Worm (Caenorhabditis elegans): ENCODE data around the gene T02H6.1.

T02H6.1 gene

DNA sequence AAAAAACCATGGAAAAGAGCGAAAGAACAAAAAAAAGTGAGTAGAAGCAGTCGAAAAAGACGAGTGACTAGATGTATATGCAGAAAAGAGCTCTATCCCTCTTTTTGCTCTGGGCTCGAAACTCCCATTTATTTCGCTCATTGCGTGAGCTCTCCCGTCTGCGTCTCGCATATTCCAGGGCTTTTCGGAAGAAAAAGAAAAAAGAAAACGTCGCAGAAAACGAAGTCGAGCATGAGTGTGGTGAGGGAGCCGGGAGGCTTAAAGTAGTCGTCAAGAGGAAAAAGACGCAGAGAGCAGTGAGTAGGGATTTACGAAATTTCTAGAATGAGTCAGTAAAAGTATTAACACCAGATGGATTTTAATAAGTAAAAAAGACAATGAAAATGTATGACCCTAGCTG, 50.6 kb downstream of the T02H6.1 start:
- TF ChIP-seq ref-1 (GFP tag; conservative IDR thresholded peaks at IDR 0.05) (no peak), flt-1 (GFP tag; IDR thresholded peaks at IDR 0.05) (no peak), cog-1 (tag; optimal IDR thresholded peaks at IDR 0.05) (no peak), med-1 (GFP tag; optimal IDR thresholded peaks at IDR 0.05; ENCODE audit: insufficient read depth) (no peak), ztf-23 (GFP tag; IDR thresholded peaks at IDR 0.05) (no peak), tab-1 (GFP tag; IDR thresholded peaks at IDR 0.05) (no peak), ztf-29 (GFP tag; IDR thresholded peaks at IDR 0.05) (no peak), T22C8.4 (GFP tag; IDR thresholded peaks at IDR 0.05) (no peak), klf-2 (GFP tag; conservative IDR thresholded peaks at IDR 0.05) (no peak)

DNA sequence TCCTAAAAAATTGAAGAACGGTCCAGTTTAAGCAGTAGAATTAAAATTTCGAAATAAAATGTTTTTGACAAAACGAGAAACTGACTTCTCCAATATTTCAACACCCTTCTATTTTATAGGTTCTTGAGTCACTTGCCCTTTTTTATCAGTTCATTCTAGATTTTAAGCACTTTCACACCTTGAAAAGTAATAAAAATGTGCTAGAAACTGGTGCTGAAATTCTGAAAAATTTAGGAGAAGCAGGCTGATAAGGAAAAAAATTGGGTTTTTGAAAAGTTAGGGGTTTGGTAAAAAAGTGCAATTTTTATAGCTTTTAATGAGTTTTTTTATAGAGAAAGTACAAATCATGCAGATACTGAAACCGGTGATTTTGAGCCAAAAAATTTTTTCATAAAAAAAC, 51.1 kb downstream of the T02H6.1 start:
- no peak for TF ChIP-seq T22C8.4 (GFP tag; IDR thresholded peaks at IDR 0.05)
- TF ChIP-seq ztf-23 (GFP tag; IDR thresholded peaks at IDR 0.05), result no peak
- TF ChIP-seq klf-2 (GFP tag; conservative IDR thresholded peaks at IDR 0.05), result no peak
- TF ChIP-seq tab-1 (GFP tag; IDR thresholded peaks at IDR 0.05), result no peak
- TF ChIP-seq med-1 (GFP tag; optimal IDR thresholded peaks at IDR 0.05; ENCODE audit: insufficient read depth), result no peak
- no peak for TF ChIP-seq ref-1 (GFP tag; conservative IDR thresholded peaks at IDR 0.05)
- TF ChIP-seq flt-1 (GFP tag; IDR thresholded peaks at IDR 0.05), result no peak
- no peak for TF ChIP-seq ztf-29 (GFP tag; IDR thresholded peaks at IDR 0.05)
- no peak for TF ChIP-seq cog-1 (tag; optimal IDR thresholded peaks at IDR 0.05)

DNA sequence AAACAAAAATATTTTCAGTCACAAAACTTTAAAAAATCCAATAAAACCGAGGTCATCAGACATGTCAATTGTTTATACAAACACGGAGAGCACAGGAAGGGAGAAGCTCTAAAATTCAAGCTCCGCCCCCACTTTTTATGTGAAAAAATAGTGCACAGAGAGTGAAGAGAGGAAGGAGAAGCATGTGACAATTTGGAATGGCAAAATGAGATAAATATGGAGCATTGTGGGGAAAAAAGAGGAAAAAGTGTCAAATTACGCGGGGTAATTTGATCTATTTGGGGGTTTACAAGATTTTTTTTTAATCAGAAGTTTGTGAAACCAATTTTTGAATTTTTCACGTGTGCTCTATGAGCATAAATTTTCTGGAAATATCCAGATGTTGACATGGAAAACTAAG, 53.8 kb downstream of the T02H6.1 start:
- TF ChIP-seq cog-1 (tag; optimal IDR thresholded peaks at IDR 0.05), result no peak
- TF ChIP-seq klf-2 (GFP tag; conservative IDR thresholded peaks at IDR 0.05), result no peak
- no peak for TF ChIP-seq ztf-23 (GFP tag; IDR thresholded peaks at IDR 0.05)
- no peak for TF ChIP-seq flt-1 (GFP tag; IDR thresholded peaks at IDR 0.05)
- TF ChIP-seq tab-1 (GFP tag; IDR thresholded peaks at IDR 0.05), result no peak
- TF ChIP-seq T22C8.4 (GFP tag; IDR thresholded peaks at IDR 0.05), result no peak
- no peak for TF ChIP-seq ref-1 (GFP tag; conservative IDR thresholded peaks at IDR 0.05)
- TF ChIP-seq ztf-29 (GFP tag; IDR thresholded peaks at IDR 0.05), result no peak
- no peak for TF ChIP-seq med-1 (GFP tag; optimal IDR thresholded peaks at IDR 0.05; ENCODE audit: insufficient read depth)

DNA sequence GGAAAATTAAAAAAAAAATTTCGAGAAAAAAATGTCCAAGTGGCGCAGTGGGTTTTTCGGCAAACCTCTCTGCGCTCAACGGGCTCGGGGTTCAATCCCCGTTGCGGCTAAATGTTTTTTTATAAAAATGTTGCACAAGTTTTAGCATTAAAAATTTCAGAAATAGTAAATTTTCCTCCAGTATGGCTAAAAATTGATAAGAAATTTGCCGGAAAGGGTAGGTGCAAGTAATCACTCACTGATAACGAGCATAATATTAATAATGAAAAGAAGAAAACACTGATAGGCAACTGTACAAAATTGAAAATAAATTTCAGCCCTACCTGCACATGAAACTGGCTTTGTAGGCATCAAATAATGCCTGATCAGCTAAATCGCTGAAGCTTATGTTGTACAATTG, 55.2 kb downstream of the T02H6.1 start:
- TF ChIP-seq T22C8.4 (GFP tag; IDR thresholded peaks at IDR 0.05), result no peak

ce11 chrII:765219-765618, 56.0 kb downstream of the T02H6.1 start, which contains the start of gene C08G5.7:
Gene C08G5.7 (minus strand): TSS chrII:765319.
- TF ChIP-seq tab-1 (GFP tag; IDR thresholded peaks at IDR 0.05) (no peak), klf-2 (GFP tag; conservative IDR thresholded peaks at IDR 0.05) (no peak), flt-1 (GFP tag; IDR thresholded peaks at IDR 0.05) (no peak), ztf-23 (GFP tag; IDR thresholded peaks at IDR 0.05) (no peak), ztf-29 (GFP tag; IDR thresholded peaks at IDR 0.05) (no peak), T22C8.4 (GFP tag; IDR thresholded peaks at IDR 0.05) (no peak), med-1 (GFP tag; optimal IDR thresholded peaks at IDR 0.05; ENCODE audit: insufficient read depth) (no peak)

DNA sequence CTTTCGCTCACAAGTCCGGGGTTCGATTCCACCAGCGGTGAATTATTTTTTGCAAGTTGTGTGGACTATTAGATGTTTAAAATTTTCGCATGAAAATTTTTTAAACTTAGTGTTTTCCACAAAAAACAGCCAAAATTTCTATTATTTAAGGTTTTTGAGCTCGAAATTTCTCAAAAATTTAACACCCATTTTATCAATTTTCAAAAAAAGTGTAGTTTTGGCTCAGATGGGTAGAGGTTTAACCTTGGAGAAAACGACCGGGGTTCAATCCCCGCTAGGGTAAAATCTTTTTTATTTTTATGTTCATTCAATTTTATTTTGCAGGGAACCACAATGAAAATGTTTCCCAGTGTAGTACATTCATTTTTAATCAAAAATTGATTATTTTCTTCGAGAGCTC, 60.1 kb downstream of the T02H6.1 start:
- no peak for TF ChIP-seq ref-1 (GFP tag; conservative IDR thresholded peaks at IDR 0.05)
- no peak for TF ChIP-seq klf-2 (GFP tag; conservative IDR thresholded peaks at IDR 0.05)
- TF ChIP-seq ztf-23 (GFP tag; IDR thresholded peaks at IDR 0.05), result no peak
- no peak for TF ChIP-seq tab-1 (GFP tag; IDR thresholded peaks at IDR 0.05)
- TF ChIP-seq cog-1 (tag; optimal IDR thresholded peaks at IDR 0.05), result no peak

ce11 chrII:770253-770652, 61.1 kb downstream of the T02H6.1 start, which contains the start of gene C08G5.6:
Gene C08G5.6 (plus strand): TSS chrII:770553.
- TF ChIP-seq flt-1 (GFP tag; IDR thresholded peaks at IDR 0.05) (no peak), ztf-23 (GFP tag; IDR thresholded peaks at IDR 0.05) (no peak), T22C8.4 (GFP tag; IDR thresholded peaks at IDR 0.05) (no peak), med-1 (GFP tag; optimal IDR thresholded peaks at IDR 0.05; ENCODE audit: insufficient read depth) (no peak), cog-1 (tag; optimal IDR thresholded peaks at IDR 0.05) (no peak), klf-2 (GFP tag; conservative IDR thresholded peaks at IDR 0.05) (no peak), tab-1 (GFP tag; IDR thresholded peaks at IDR 0.05) (no peak), ztf-29 (GFP tag; IDR thresholded peaks at IDR 0.05) (no peak), ref-1 (GFP tag; conservative IDR thresholded peaks at IDR 0.05) (no peak)
